Worm (Caenorhabditis elegans) whole organism, late embryonic: ENCODE results near the gene F49C12.9.

ENCODE experiments used
- C08G9.2 ChIP-seq: sonication (generic microtip); optimal IDR thresholded peaks from 2 replicates; lab custom pipeline; 2016; ENCODE audit warnings: mild to moderate bottlenecking, missing genetic modification characterization, moderate library complexity, missing compliant biosample characterization
- ceh-22 ChIP-seq: sonication (generic microtip); optimal IDR thresholded peaks from 2 replicates; lab custom pipeline; 2017; ENCODE audit warnings: missing biosample characterization, missing genetic modification characterization
- elt-2 ChIP-seq: sonication (generic microtip); optimal IDR thresholded peaks from 2 replicates; lab custom pipeline; 2016; ENCODE audit warnings: missing genetic modification reagents, missing genetic modification characterization, missing compliant biosample characterization
- elt-4 ChIP-seq: sonication (generic microtip); optimal IDR thresholded peaks from 2 replicates; lab custom pipeline; 2016; ENCODE audit warnings: missing genetic modification characterization, missing compliant biosample characterization
- ets-4 ChIP-seq: sonication (generic microtip); optimal IDR thresholded peaks from 2 replicates; lab custom pipeline; 2016; ENCODE audit warnings: missing genetic modification characterization, missing compliant biosample characterization
- gmeb-2 ChIP-seq: sonication (generic microtip); optimal IDR thresholded peaks from 2 replicates; lab custom pipeline; 2016; ENCODE audit warnings: missing genetic modification characterization, inconsistent platforms, missing compliant biosample characterization
- lim-6 ChIP-seq: sonication (generic microtip); optimal IDR thresholded peaks from 2 replicates; lab custom pipeline; 2016; ENCODE audit warnings: missing genetic modification characterization, missing compliant biosample characterization
- pax-1 ChIP-seq: fragments of 150-350 bp; optimal IDR thresholded peaks from 2 replicates; lab custom pipeline; 2014; ENCODE audit warnings: missing biosample characterization, missing genetic modification characterization
- ref-2 ChIP-seq: sonication (generic microtip); optimal IDR thresholded peaks from 2 replicates; lab custom pipeline; 2016; ENCODE audit warnings: missing genetic modification characterization, missing compliant biosample characterization
- rnt-1 ChIP-seq: sonication (generic microtip); optimal IDR thresholded peaks from 2 replicates; lab custom pipeline; 2016; ENCODE audit warnings: missing genetic modification characterization, missing compliant biosample characterization
- syd-9 ChIP-seq: sonication (generic microtip); optimal IDR thresholded peaks from 2 replicates; lab custom pipeline; 2016; ENCODE audit warnings: mild to moderate bottlenecking, missing genetic modification characterization, moderate library complexity, missing compliant biosample characterization
- unc-3 ChIP-seq, 2 experiments: fragments of 200-800 bp in 1 of 2; sonication (Bioruptor generic) in 1 of 2; sonication (generic microtip) in 1 of 2; conservative IDR thresholded peaks in 1 of 2; optimal IDR thresholded peaks in 1 of 2; 2 replicates each; pipeline versions ENCODE4 v1.3.6 to Lab custom; 2016 to 2022; ENCODE audit warnings: missing compliant biosample characterization in 2 of 2, missing genetic modification characterization in 2 of 2, missing genetic modification reagents in 1 of 2
- zip-5 ChIP-seq: sonication (generic microtip); optimal IDR thresholded peaks from 2 replicates; lab custom pipeline; 2016; ENCODE audit warnings: missing genetic modification characterization, missing compliant biosample characterization

ce11 chrIV:9321039-9321851 lies 5.2 kb upstream of the F49C12.9 start, which contains the start of the genes F49C12.12 and vha-17:
- no peak for TF ChIP-seq rnt-1 (tag; lab: Kevin White, UChicago)
- no peak for TF ChIP-seq C08G9.2 (tag; lab: Kevin White, UChicago)
- TF ChIP-seq ceh-22 (tag; lab: Kevin White, UChicago): no peak
- no peak for TF ChIP-seq lim-6
- no peak for TF ChIP-seq zip-5 (tag; lab: Kevin White, UChicago)
- TF ChIP-seq unc-3 (GFP tag; conservative IDR thresholded peaks at IDR 0.05; lab: Robert Waterston, UW): no peak
- TF ChIP-seq unc-3 (tag; optimal IDR thresholded peaks at IDR 0.05; lab: Kevin White, UChicago): no peak
- no peak for TF ChIP-seq elt-4 (tag; lab: Kevin White, UChicago)
- TF ChIP-seq ref-2: no peak
- no peak for TF ChIP-seq gmeb-2 (tag; lab: Kevin White, UChicago)
- TF ChIP-seq pax-1 (tag; lab: Kevin White, UChicago): no peak
- TF ChIP-seq syd-9: no peak
- no peak for TF ChIP-seq elt-2 (tag; lab: Kevin White, UChicago)
- no peak for TF ChIP-seq ets-4 (tag; lab: Kevin White, UChicago)
